Worm (Caenorhabditis elegans): ENCODE data around the gene Y37D8A.19.

ce11 chrIII:12907218-12907617, 22.5 kb upstream of the Y37D8A.19 start:
- TF ChIP-seq tab-1 (GFP tag; IDR thresholded peaks at IDR 0.05) (no peak), flt-1 (GFP tag; IDR thresholded peaks at IDR 0.05) (no peak)

Data from whole organism, midembryonic.